Worm (Caenorhabditis elegans) whole organism, young adult: ENCODE data around the gene adt-2.

Experiments
- B0035.1 ChIP-seq: sonication (generic microtip); optimal IDR thresholded peaks from 2 replicates; lab custom pipeline; 2016; ENCODE audit warnings: missing genetic modification characterization, mild to moderate bottlenecking, missing compliant biosample characterization, missing genotype, missing genetic modification reagents
- B0261.1 ChIP-seq: sonication (generic microtip); optimal IDR thresholded peaks from 2 replicates; lab custom pipeline; 2016; ENCODE audit warnings: mild to moderate bottlenecking, missing genetic modification characterization, moderate library complexity, missing compliant biosample characterization
- C06A6.2 ChIP-seq: fragments of 200-800 bp; sonication (Bioruptor generic); conservative IDR thresholded peaks from 2 replicates; pipeline ENCODE4 v1.3.6; 2022; ENCODE audit warnings: missing genetic modification characterization, missing compliant biosample characterization
- C17E4.6 ChIP-seq: fragments of 200-800 bp; sonication (Bioruptor generic); IDR thresholded peaks from 2 replicates; pipeline ENCODE4 v1.3.6; 2022; ENCODE audit warnings: missing genetic modification reagents, missing genetic modification characterization, missing compliant biosample characterization
- F22D6.2 ChIP-seq: sonication (generic microtip); optimal IDR thresholded peaks from 2 replicates; lab custom pipeline; 2016; ENCODE audit warnings: mild to moderate bottlenecking, missing genetic modification characterization, missing compliant biosample characterization
- F37B4.10 ChIP-seq: fragments of 200-800 bp; sonication (Bioruptor generic); IDR thresholded peaks from 2 replicates; pipeline ENCODE4 v1.3.6; 2022; ENCODE audit warnings: missing genetic modification characterization, missing compliant biosample characterization
- F49E8.2 ChIP-seq: sonication (generic microtip); optimal IDR thresholded peaks from 3 replicates; lab custom pipeline; 2017; ENCODE audit warnings: missing genetic modification characterization, mild to moderate bottlenecking, missing compliant biosample characterization, antibody characterized with exemption, moderate library complexity; ENCODE audit not compliant: insufficient read depth
- K12H6.12 ChIP-seq: fragments of 200-800 bp; sonication (Bioruptor generic); optimal IDR thresholded peaks from 2 replicates; lab custom pipeline; 2018; ENCODE audit warnings: mild to moderate bottlenecking, missing genetic modification characterization, missing compliant biosample characterization
- Y56A3A.18 ChIP-seq: fragments of 200-800 bp; sonication (Bioruptor generic); IDR thresholded peaks from 2 replicates; pipeline ENCODE4 v1.3.6; 2022; ENCODE audit warnings: missing genetic modification reagents, missing genetic modification characterization, missing compliant biosample characterization
- Y95B8A.8 ChIP-seq: fragments of 200-800 bp; sonication (Bioruptor generic); IDR thresholded peaks from 2 replicates; pipeline ENCODE4 v1.3.6; 2022; ENCODE audit warnings: missing genetic modification reagents, missing genetic modification characterization, missing compliant biosample characterization
- akir-1 ChIP-seq: fragments of 200-800 bp; sonication (Bioruptor generic); optimal IDR thresholded peaks from 2 replicates; lab custom pipeline; 2018; ENCODE audit warnings: mild to moderate bottlenecking, missing genetic modification characterization, moderate library complexity, missing compliant biosample characterization
- attf-3 ChIP-seq: fragments of 200-800 bp; sonication (Bioruptor generic); conservative IDR thresholded peaks from 2 replicates; pipeline ENCODE4 v1.3.6; 2022; ENCODE audit warnings: missing genetic modification reagents, missing genetic modification characterization, missing compliant biosample characterization
- bed-1 ChIP-seq: fragments of 200-800 bp; sonication (Bioruptor generic); IDR thresholded peaks from 2 replicates; pipeline ENCODE4 v1.3.6; 2022; ENCODE audit warnings: missing genetic modification reagents, missing genetic modification characterization, missing compliant biosample characterization
- bed-2 ChIP-seq: fragments of 200-800 bp; sonication (Bioruptor generic); IDR thresholded peaks from 2 replicates; pipeline ENCODE4 v1.3.6; 2022; ENCODE audit warnings: missing genetic modification reagents, missing genetic modification characterization, missing compliant biosample characterization
- ccch-3 ChIP-seq: fragments of 200-800 bp; sonication (Bioruptor generic); optimal IDR thresholded peaks from 2 replicates; lab custom pipeline; 2018; ENCODE audit warnings: mild to moderate bottlenecking, missing genetic modification characterization, missing compliant biosample characterization
- ceh-100 ChIP-seq: fragments of 200-800 bp; sonication (Bioruptor generic); IDR thresholded peaks from 2 replicates; pipeline ENCODE4 v1.3.6; 2022; ENCODE audit warnings: missing genetic modification reagents, missing genetic modification characterization, missing compliant biosample characterization
- hmg-1.2 ChIP-seq: fragments of 200-800 bp; sonication (Bioruptor generic); IDR thresholded peaks from 2 replicates; pipeline ENCODE4 v1.3.6; 2022; ENCODE audit warnings: missing genetic modification reagents, missing genetic modification characterization, missing compliant biosample characterization
- hmg-20 ChIP-seq: fragments of 200-800 bp; sonication (Bioruptor generic); IDR thresholded peaks from 2 replicates; pipeline ENCODE4 v1.3.6; 2022; ENCODE audit warnings: missing genetic modification reagents, missing genetic modification characterization, missing compliant biosample characterization
- hrde-1 ChIP-seq: sonication (generic microtip); optimal IDR thresholded peaks from 2 replicates; lab custom pipeline; 2016; ENCODE audit warnings: missing genetic modification characterization, mild to moderate bottlenecking, missing compliant biosample characterization, moderate library complexity, missing genotype, missing genetic modification reagents, borderline replicate concordance
- hsf-1 ChIP-seq: fragments of 200-800 bp; sonication (Bioruptor generic); IDR thresholded peaks from 2 replicates; pipeline ENCODE4 v1.3.6; 2022; ENCODE audit warnings: missing genetic modification reagents, missing genetic modification characterization, missing compliant biosample characterization
- let-607 ChIP-seq, 2 experiments: fragments of 200-800 bp in 1 of 2; sonication (Bioruptor generic) in 1 of 2; sonication (generic microtip) in 1 of 2; optimal IDR thresholded peaks; 2 replicates each; lab custom pipeline; 2016 to 2018; ENCODE audit warnings: mild to moderate bottlenecking in 2 of 2, missing compliant biosample characterization in 2 of 2, missing genetic modification characterization in 2 of 2, moderate library complexity in 2 of 2, missing genotype in 1 of 2
- lin-35 ChIP-seq, 3 experiments: fragments of 150-350 bp in 2 of 3; sonication (generic microtip) in 1 of 3; optimal IDR thresholded peaks; 2 replicates each; lab custom pipeline; 2014 to 2018; ENCODE audit warnings: missing biosample characterization in 3 of 3, missing genetic modification characterization in 3 of 3, missing genetic modification reagents in 3 of 3
- lin-54 ChIP-seq: fragments of 200-800 bp; sonication (Bioruptor generic); optimal IDR thresholded peaks from 2 replicates; lab custom pipeline; 2018; ENCODE audit warnings: mild to moderate bottlenecking, missing genetic modification characterization, missing compliant biosample characterization
- madf-8 ChIP-seq: fragments of 200-800 bp; sonication (Bioruptor generic); conservative IDR thresholded peaks from 2 replicates; pipeline ENCODE4 v1.3.6; 2022; ENCODE audit warnings: missing genetic modification reagents, missing genetic modification characterization, missing compliant biosample characterization
- mel-28 ChIP-seq: sonication (generic microtip); optimal IDR thresholded peaks from 2 replicates; lab custom pipeline; 2016; ENCODE audit warnings: borderline replicate concordance, mild to moderate bottlenecking, missing genetic modification characterization, missing compliant biosample characterization
- nfya-1 ChIP-seq: sonication (generic microtip); optimal IDR thresholded peaks from 2 replicates; lab custom pipeline; 2017; ENCODE audit warnings: antibody characterized with exemption, missing compliant biosample characterization, missing genetic modification characterization, borderline replicate concordance; ENCODE audit not compliant: insufficient read depth
- nfya-2 ChIP-seq: fragments of 200-800 bp; sonication (Bioruptor generic); IDR thresholded peaks from 2 replicates; pipeline ENCODE4 v1.3.6; 2022; ENCODE audit warnings: missing genetic modification reagents, missing genetic modification characterization, missing compliant biosample characterization
- nhr-27 ChIP-seq: fragments of 200-800 bp; sonication (Bioruptor generic); optimal IDR thresholded peaks from 2 replicates; lab custom pipeline; 2018; ENCODE audit warnings: mild to moderate bottlenecking, missing genetic modification characterization, moderate library complexity, missing compliant biosample characterization
- pha-4 ChIP-seq: fragments of 150-350 bp; sonication (generic microtip); optimal IDR thresholded peaks from 2 replicates; lab custom pipeline; 2014; ENCODE audit warnings: missing biosample characterization, missing genetic modification reagents, missing genetic modification characterization
- rpc-1 ChIP-seq, 2 experiments: fragments of 150-350 bp in 1 of 2; sonication (generic microtip) in 1 of 2; optimal IDR thresholded peaks; 2 replicates each; lab custom pipeline; 2014 to 2018; ENCODE audit warnings: missing biosample characterization in 1 of 2, missing genetic modification characterization in 1 of 2, missing genetic modification reagents in 1 of 2, missing genotype in 1 of 2
- snpc-4 ChIP-seq, 5 experiments: fragments of 150-350 bp in 1 of 5; sonication (generic microtip) in 4 of 5; optimal IDR thresholded peaks; 2 replicates each; lab custom pipeline; 2014 to 2018; ENCODE audit warnings: missing genetic modification characterization in 5 of 5, missing biosample characterization in 3 of 5, antibody characterized with exemption in 2 of 5, mild to moderate bottlenecking in 2 of 5, missing compliant biosample characterization in 2 of 5, missing genotype in 2 of 5, moderate library complexity in 2 of 5, missing genetic modification reagents in 1 of 5
- tbx-9 ChIP-seq: sonication (generic microtip); optimal IDR thresholded peaks from 2 replicates; lab custom pipeline; 2016; ENCODE audit warnings: borderline replicate concordance, missing genetic modification characterization, inconsistent platforms, missing compliant biosample characterization
- zfh-2 ChIP-seq: fragments of 200-800 bp; sonication (Bioruptor generic); conservative IDR thresholded peaks from 2 replicates; pipeline ENCODE4 v1.3.6; 2022; ENCODE audit warnings: missing genetic modification reagents, missing genetic modification characterization, missing compliant biosample characterization
- zim-3 ChIP-seq: sonication (generic microtip); optimal IDR thresholded peaks from 2 replicates; lab custom pipeline; 2017; ENCODE audit warnings: mild to moderate bottlenecking, missing genetic modification characterization, moderate library complexity, missing compliant biosample characterization
- ztf-22 ChIP-seq: fragments of 200-800 bp; sonication (Bioruptor generic); optimal IDR thresholded peaks from 2 replicates; lab custom pipeline; 2018; ENCODE audit warnings: mild to moderate bottlenecking, missing genetic modification characterization, moderate library complexity, missing compliant biosample characterization
- ztf-26 ChIP-seq: sonication (generic microtip); optimal IDR thresholded peaks from 2 replicates; lab custom pipeline; 2017; ENCODE audit warnings: missing genetic modification characterization, missing compliant biosample characterization

Gene adt-2

DNA sequence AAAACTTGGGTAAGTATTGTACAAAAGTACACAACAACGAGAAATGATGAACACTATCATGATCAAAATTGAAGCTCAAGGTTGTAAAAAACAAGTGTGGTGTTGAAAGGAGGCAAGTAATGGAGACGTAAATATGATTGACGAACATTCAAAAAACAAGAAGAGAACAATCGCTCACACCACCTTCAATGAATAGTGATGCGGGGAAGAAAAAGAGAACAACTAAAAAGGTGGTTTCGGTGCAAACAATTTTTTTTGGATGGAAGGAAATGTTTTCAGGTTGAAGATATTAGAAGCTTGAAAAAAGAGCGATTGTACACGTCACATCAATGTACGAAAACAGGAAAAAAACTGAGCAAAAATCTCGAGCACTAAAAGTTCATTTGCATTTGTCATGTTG is 28.5 kb downstream of the adt-2 start:
- TF ChIP-seq K12H6.12 (tag; lab: Kevin White, UChicago) (no peak), hsf-1 (GFP tag; lab: Robert Waterston, UW) (no peak), mel-28 (no peak), B0261.1 (tag; lab: Kevin White, UChicago) (no peak), let-607 (tag; optimal IDR thresholded peaks at IDR 0.05; lab: Kevin White, UChicago) (no peak), F22D6.2 (tag; lab: Kevin White, UChicago) (no peak), tbx-9 (tag; lab: Kevin White, UChicago) (no peak), bed-1 (GFP tag; lab: Robert Waterston, UW) (no peak), lin-54 (GFP tag; lab: Kevin White, UChicago) (no peak), zim-3 (tag; lab: Kevin White, UChicago) (no peak), hmg-20 (GFP tag; lab: Robert Waterston, UW) (no peak), F37B4.10 (GFP tag; lab: Robert Waterston, UW) (no peak), nhr-27 (tag; lab: Kevin White, UChicago) (no peak), Y95B8A.8 (GFP tag; lab: Robert Waterston, UW) (no peak), zfh-2 (GFP tag; lab: Robert Waterston, UW) (no peak), pha-4 (tag; lab: Kevin White, UChicago) (no peak), akir-1 (GFP tag; lab: Kevin White, UChicago) (no peak), C06A6.2 (GFP tag; lab: Robert Waterston, UW) (no peak), madf-8 (GFP tag; lab: Robert Waterston, UW) (no peak), hmg-1.2 (no peak)

ce11 chrX:7627351-7627750 is 41.3 kb downstream of the adt-2 start, which contains the start of gene nlp-61:
Gene nlp-61 (plus strand): TSS chrX:7627651.
- TF ChIP-seq nfya-2 (GFP tag; lab: Robert Waterston, UW): 0 out of 2 replicates have a peak, but pooled peaks have one; percentile 47
- TF ChIP-seq snpc-4 (GFP tag; optimal IDR thresholded peaks at IDR 0.05; lab: Kevin White, UChicago): no peak
- no peak for TF ChIP-seq snpc-4 (tag; optimal IDR thresholded peaks at IDR 0.05; lab: Kevin White, UChicago)
- TF ChIP-seq ztf-22 (GFP tag; lab: Kevin White, UChicago): no peak
- TF ChIP-seq F49E8.2: no peak
- TF ChIP-seq C17E4.6: no peak
- no peak for TF ChIP-seq F22D6.2 (tag; lab: Kevin White, UChicago)
- TF ChIP-seq B0035.1 (tag; lab: Kevin White, UChicago): no peak
- no peak for TF ChIP-seq ceh-100 (GFP tag; lab: Robert Waterston, UW)

DNA sequence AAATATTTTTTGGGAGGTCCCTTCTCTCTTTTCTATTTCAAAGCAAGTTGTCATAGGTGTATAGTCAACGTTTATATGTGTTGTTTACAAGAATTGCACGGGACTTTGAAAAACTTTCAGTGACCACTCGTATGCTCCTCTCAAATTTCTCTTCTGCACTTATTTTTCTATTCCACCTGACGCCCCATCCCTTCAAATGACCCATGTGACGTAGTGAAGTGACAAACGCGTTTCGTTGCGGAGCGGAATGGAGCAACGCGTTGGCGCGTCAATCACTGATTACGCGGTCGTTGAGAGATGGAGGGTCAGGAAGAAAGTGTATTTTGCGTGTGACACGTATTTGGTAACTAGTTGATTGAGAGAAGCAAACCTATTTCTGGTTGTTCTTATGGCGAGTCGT is 50.0 kb downstream of the adt-2 start:
- no peak for TF ChIP-seq hrde-1
- no peak for TF ChIP-seq bed-2 (GFP tag; lab: Robert Waterston, UW)
- no peak for TF ChIP-seq Y56A3A.18 (GFP tag; lab: Robert Waterston, UW)
- TF ChIP-seq ztf-26 (tag; lab: Kevin White, UChicago): no peak
- no peak for TF ChIP-seq nfya-1 (tag; lab: Kevin White, UChicago)
- TF ChIP-seq rpc-1 (optimal IDR thresholded peaks at IDR 0.05; lab: Kevin White, UChicago): no peak
- TF ChIP-seq rpc-1 (tag; optimal IDR thresholded peaks at IDR 0.05; lab: Kevin White, UChicago): no peak
- TF ChIP-seq F49E8.2: no peak
- no peak for TF ChIP-seq attf-3 (GFP tag; lab: Robert Waterston, UW)
- no peak for TF ChIP-seq ccch-3
- no peak for TF ChIP-seq ztf-22 (GFP tag; lab: Kevin White, UChicago)
- no peak for TF ChIP-seq lin-35 (GFP tag; optimal IDR thresholded peaks at IDR 0.05; lab: Kevin White, UChicago)
